Worm (Caenorhabditis elegans) whole organism, L3 larva: ENCODE data around the gene chhy-1.

Experiments used
- R02D3.7 ChIP-seq: fragments of 150-350 bp; optimal IDR thresholded peaks from 2 replicates; lab custom pipeline; 2014; ENCODE audit warnings: missing biosample characterization, missing genetic modification characterization
- lin-15B ChIP-seq: fragments of 150-350 bp; optimal IDR thresholded peaks from 2 replicates; lab custom pipeline; 2014; ENCODE audit warnings: missing biosample characterization, missing genetic modification characterization
- lin-39 ChIP-seq: fragments of 150-350 bp; optimal IDR thresholded peaks from 2 replicates; lab custom pipeline; 2018; ENCODE audit warnings: missing biosample characterization, missing genetic modification reagents, missing genetic modification characterization
- nhr-11 ChIP-seq: fragments of 150-350 bp; optimal IDR thresholded peaks from 2 replicates; lab custom pipeline; 2014; ENCODE audit warnings: missing biosample characterization, missing genetic modification characterization

ce11 chrII:8607662-8608061 lies 9.8 kb downstream of the chhy-1 start, which contains the start of gene F28C6.10:
- no peak for TF ChIP-seq lin-39
- no peak for TF ChIP-seq nhr-11 (tag; lab: Kevin White, UChicago)
- TF ChIP-seq lin-15B, result no peak
- TF ChIP-seq R02D3.7, result no peak
